Worm (Caenorhabditis elegans): ENCODE results near the gene F35E8.13.

DNA sequence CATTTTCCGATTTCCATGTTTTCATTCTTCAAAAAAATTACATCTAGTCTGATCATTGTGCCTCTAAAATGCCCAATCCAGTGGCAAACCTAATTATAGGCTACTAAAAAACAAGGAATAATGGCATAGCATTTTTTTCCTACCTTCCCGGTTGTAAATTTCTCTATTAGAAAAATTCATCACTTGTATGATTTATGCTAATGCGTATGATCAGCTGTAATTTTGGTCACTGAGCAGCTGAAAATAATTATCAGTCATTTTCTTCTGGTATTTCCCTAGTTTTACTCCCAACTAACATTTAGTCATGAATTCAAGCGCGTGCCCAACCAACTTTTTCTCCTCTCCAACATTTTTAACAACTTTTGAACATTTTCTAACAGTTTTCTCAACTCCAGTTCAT lies 32.4 kb downstream of the F35E8.13 start, which contains the start of gene srh-186:
- TF ChIP-seq sea-1 (GFP tag; conservative IDR thresholded peaks at IDR 0.05): no peak
- no peak for TF ChIP-seq flt-1 (GFP tag; IDR thresholded peaks at IDR 0.05)
- TF ChIP-seq F13C5.2 (tag; optimal IDR thresholded peaks at IDR 0.05): no peak
- no peak for TF ChIP-seq ets-7 (tag; optimal IDR thresholded peaks at IDR 0.05)
- TF ChIP-seq ama-1 (optimal IDR thresholded peaks at IDR 0.05): no peak
- no peak for TF ChIP-seq hnd-1 (tag; optimal IDR thresholded peaks at IDR 0.05)
- no peak for TF ChIP-seq tbx-37 (GFP tag; conservative IDR thresholded peaks at IDR 0.05)
- no peak for TF ChIP-seq scrt-1 (GFP tag; IDR thresholded peaks at IDR 0.05)

All from whole organism, early embryonic.